Worm (Caenorhabditis elegans) whole organism, early embryonic: ENCODE results near the gene Y110A2AL.7.

Source experiments
- B0310.2 ChIP-seq: sonication (generic microtip); optimal IDR thresholded peaks from 2 replicates; lab custom pipeline; 2016; ENCODE audit warnings: mild to moderate bottlenecking, missing genetic modification characterization, missing compliant biosample characterization
- F13C5.2 ChIP-seq: sonication (generic microtip); optimal IDR thresholded peaks from 2 replicates; lab custom pipeline; 2017; ENCODE audit warnings: mild to moderate bottlenecking, missing genetic modification characterization, inconsistent platforms, missing compliant biosample characterization
- aly-1 ChIP-seq: sonication (generic microtip); optimal IDR thresholded peaks from 2 replicates; lab custom pipeline; 2016; ENCODE audit warnings: missing genetic modification characterization, missing compliant biosample characterization
- ama-1 ChIP-seq: fragments of 150-350 bp; optimal IDR thresholded peaks from 2 replicates; lab custom pipeline; 2014
- ceh-13 ChIP-seq: fragments of 200-800 bp; sonication (Bioruptor generic); optimal IDR thresholded peaks from 2 replicates; lab custom pipeline; 2018; ENCODE audit warnings: mild to moderate bottlenecking, missing genetic modification characterization, missing compliant biosample characterization
- ceh-36 ChIP-seq: sonication (generic microtip); optimal IDR thresholded peaks from 2 replicates; lab custom pipeline; 2016; ENCODE audit warnings: missing genetic modification characterization, inconsistent platforms, missing compliant biosample characterization
- ets-7 ChIP-seq: sonication (generic microtip); optimal IDR thresholded peaks from 2 replicates; lab custom pipeline; 2016; ENCODE audit warnings: missing genotype, missing genetic modification characterization, missing compliant biosample characterization
- flt-1 ChIP-seq: fragments of 200-800 bp; sonication (Bioruptor generic); IDR thresholded peaks from 2 replicates; pipeline ENCODE4 v1.3.6; 2022; ENCODE audit warnings: missing genetic modification characterization, missing compliant biosample characterization
- hmbx-1 ChIP-seq: sonication (generic microtip); optimal IDR thresholded peaks from 2 replicates; lab custom pipeline; 2016; ENCODE audit warnings: mild to moderate bottlenecking, missing genetic modification characterization, missing compliant biosample characterization
- hmg-4 ChIP-seq: fragments of 200-800 bp; sonication (Bioruptor generic); optimal IDR thresholded peaks from 2 replicates; lab custom pipeline; 2018; ENCODE audit warnings: mild to moderate bottlenecking, missing genetic modification characterization, missing compliant biosample characterization
- hnd-1 ChIP-seq: sonication (generic microtip); optimal IDR thresholded peaks from 2 replicates; lab custom pipeline; 2016; ENCODE audit warnings: missing genetic modification characterization, missing compliant biosample characterization
- pes-1 ChIP-seq: fragments of 200-800 bp; sonication (Bioruptor generic); IDR thresholded peaks from 2 replicates; pipeline ENCODE4 v1.3.6; 2022; ENCODE audit warnings: missing genetic modification reagents, missing genetic modification characterization, missing compliant biosample characterization
- scrt-1 ChIP-seq: fragments of 200-800 bp; sonication (Bioruptor generic); IDR thresholded peaks from 2 replicates; pipeline ENCODE4 v1.3.6; 2022; ENCODE audit warnings: missing genetic modification characterization, missing compliant biosample characterization
- sea-1 ChIP-seq: fragments of 200-800 bp; sonication (Bioruptor generic); conservative IDR thresholded peaks from 2 replicates; pipeline ENCODE4 v1.3.6; 2022; ENCODE audit warnings: missing genetic modification characterization, missing compliant biosample characterization
- tbx-11 ChIP-seq: fragments of 200-800 bp; sonication (Bioruptor generic); IDR thresholded peaks from 2 replicates; pipeline ENCODE4 v1.3.6; 2022; ENCODE audit warnings: missing genetic modification characterization, missing compliant biosample characterization
- tbx-37 ChIP-seq: fragments of 200-800 bp; sonication (Bioruptor generic); conservative IDR thresholded peaks from 2 replicates; pipeline ENCODE4 v1.3.6; 2022; ENCODE audit warnings: missing genetic modification reagents, missing genetic modification characterization, missing compliant biosample characterization
- tra-4 ChIP-seq: sonication (generic microtip); optimal IDR thresholded peaks from 2 replicates; lab custom pipeline; 2017; ENCODE audit warnings: missing genetic modification characterization, missing compliant biosample characterization

The Y110A2AL.7 gene

DNA sequence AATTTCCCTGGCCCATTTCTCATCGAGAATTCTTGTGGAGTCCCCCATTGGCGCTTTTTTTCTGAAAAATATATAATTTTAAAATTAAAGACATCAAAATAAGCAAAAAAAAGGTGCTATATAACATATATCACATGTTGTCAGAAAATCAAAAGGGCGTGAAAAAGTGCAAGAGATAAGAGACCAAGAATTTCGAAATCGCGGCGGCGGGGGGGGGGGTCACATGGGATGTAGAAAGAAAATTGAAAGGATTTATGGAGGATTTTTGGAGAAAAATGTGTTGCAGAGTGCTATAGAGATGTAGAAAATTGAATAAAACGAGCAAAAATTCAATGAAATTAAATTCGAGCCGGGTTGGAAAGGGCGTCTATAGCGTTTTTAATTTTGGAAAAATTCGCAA lies 11.8 kb downstream of the Y110A2AL.7 start, which contains the start of gene K12H6.6:
Gene K12H6.6 (minus strand): TSS at position 61 of the 400 bp plus-strand sequence.
- TF ChIP-seq B0310.2 (tag; lab: Kevin White, UChicago), result no peak
- no peak for TF ChIP-seq hmbx-1 (tag; lab: Kevin White, UChicago)
- no peak for TF ChIP-seq ceh-36
- TF ChIP-seq hmg-4 (GFP tag; lab: Kevin White, UChicago), result no peak
- no peak for TF ChIP-seq tra-4 (tag; lab: Kevin White, UChicago)
- no peak for TF ChIP-seq tbx-37 (GFP tag; lab: Robert Waterston, UW)
- TF ChIP-seq F13C5.2, result no peak

DNA sequence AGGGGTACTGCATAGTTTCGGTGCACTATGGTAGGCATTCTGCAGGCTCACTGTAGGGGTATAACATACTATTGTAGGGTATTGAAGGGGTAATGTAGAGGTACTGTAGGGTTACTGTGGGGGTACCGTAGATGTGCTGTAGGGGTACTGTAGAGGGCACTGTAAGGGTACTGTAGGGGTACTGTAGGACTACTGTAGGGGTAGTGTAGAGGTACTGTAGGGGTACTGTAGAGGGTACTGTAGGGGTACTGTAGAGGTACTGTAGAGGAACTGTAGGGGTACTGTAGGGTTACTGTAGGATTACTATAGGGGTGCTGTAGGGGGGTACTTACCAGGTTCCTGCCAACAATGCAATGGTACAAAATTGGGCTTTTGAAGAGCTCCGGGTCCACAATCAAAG lies 12.8 kb downstream of the Y110A2AL.7 start:
- TF ChIP-seq ceh-13 (GFP tag; lab: Kevin White, UChicago), result no peak
- no peak for TF ChIP-seq hmg-4 (GFP tag; lab: Kevin White, UChicago)
- no peak for TF ChIP-seq tbx-37 (GFP tag; lab: Robert Waterston, UW)
- no peak for TF ChIP-seq flt-1 (GFP tag; lab: Robert Waterston, UW)
- TF ChIP-seq hnd-1, result no peak
- no peak for TF ChIP-seq tbx-11
- no peak for TF ChIP-seq scrt-1 (GFP tag; lab: Robert Waterston, UW)
- TF ChIP-seq B0310.2 (tag; lab: Kevin White, UChicago), result no peak
- no peak for TF ChIP-seq pes-1 (GFP tag; lab: Robert Waterston, UW)
- no peak for TF ChIP-seq hmbx-1 (tag; lab: Kevin White, UChicago)
- TF ChIP-seq aly-1, result no peak
- TF ChIP-seq ceh-36, result no peak
- no peak for TF ChIP-seq tra-4 (tag; lab: Kevin White, UChicago)
- TF ChIP-seq ama-1, result no peak
- no peak for TF ChIP-seq F13C5.2

DNA sequence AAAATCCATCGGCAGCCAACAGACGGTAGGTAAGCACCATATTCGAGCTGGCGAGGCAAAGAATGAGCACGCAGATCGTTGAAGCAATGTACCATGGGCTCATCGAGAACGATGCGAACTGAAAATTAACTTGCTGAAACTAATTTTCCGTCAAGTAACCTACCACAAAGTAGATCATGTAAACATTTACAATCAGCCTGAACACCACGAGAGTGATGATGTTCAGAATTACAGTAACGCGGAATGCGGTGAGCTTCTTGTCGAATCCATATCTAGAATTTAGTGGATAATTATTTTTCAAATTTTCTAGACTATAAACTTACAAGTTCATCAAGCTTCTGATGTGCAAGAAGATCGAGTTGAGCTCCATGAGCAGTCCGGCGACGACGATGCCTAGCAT lies 13.5 kb downstream of the Y110A2AL.7 start:
- TF ChIP-seq aly-1, result no peak
- TF ChIP-seq tbx-37 (GFP tag; lab: Robert Waterston, UW), result no peak
- no peak for TF ChIP-seq ceh-36
- TF ChIP-seq flt-1 (GFP tag; lab: Robert Waterston, UW), result no peak
- no peak for TF ChIP-seq ceh-13 (GFP tag; lab: Kevin White, UChicago)
- no peak for TF ChIP-seq F13C5.2
- no peak for TF ChIP-seq ets-7 (tag; lab: Kevin White, UChicago)
- TF ChIP-seq pes-1 (GFP tag; lab: Robert Waterston, UW), result no peak
- no peak for TF ChIP-seq hmg-4 (GFP tag; lab: Kevin White, UChicago)
- no peak for TF ChIP-seq ama-1
- TF ChIP-seq B0310.2 (tag; lab: Kevin White, UChicago), result no peak
- TF ChIP-seq scrt-1 (GFP tag; lab: Robert Waterston, UW), result no peak
- no peak for TF ChIP-seq tra-4 (tag; lab: Kevin White, UChicago)
- no peak for TF ChIP-seq tbx-11

DNA sequence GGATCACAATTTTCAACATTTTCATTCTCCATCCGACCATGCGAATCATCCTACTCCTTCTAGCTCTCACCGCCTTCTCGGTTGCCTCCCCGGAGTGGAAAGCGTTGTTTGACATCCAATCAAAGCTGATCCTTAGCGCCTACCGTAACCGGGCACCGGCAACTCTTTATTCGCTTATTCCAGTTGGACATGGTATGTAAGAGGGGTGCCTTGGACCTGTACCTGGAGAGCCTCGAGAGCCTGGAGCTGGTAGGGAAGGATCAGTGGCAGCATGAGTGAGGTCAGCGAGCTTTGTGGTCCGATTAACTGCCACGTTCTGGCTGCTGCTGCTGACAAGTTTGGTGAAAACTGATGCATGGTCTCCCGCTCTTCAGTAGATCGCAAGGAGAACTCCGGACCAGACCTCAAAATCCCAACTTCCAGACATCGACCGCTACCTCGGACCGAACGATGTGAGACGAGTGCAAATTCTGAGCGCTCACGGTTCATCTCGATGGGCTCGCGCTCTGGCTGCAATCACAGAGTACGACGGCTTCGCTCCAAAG lies 15.1 kb downstream of the Y110A2AL.7 start, which contains the start of gene K12H6.8:
Gene K12H6.8 (plus strand): TSS at position 38 of the 545 bp plus-strand sequence.
- TF ChIP-seq F13C5.2 (no peak), tra-4 (tag; lab: Kevin White, UChicago) (no peak), hnd-1 (no peak), B0310.2 (tag; lab: Kevin White, UChicago) (no peak), ama-1 (peak; percentile 73), flt-1 (GFP tag; lab: Robert Waterston, UW) (no peak)

DNA sequence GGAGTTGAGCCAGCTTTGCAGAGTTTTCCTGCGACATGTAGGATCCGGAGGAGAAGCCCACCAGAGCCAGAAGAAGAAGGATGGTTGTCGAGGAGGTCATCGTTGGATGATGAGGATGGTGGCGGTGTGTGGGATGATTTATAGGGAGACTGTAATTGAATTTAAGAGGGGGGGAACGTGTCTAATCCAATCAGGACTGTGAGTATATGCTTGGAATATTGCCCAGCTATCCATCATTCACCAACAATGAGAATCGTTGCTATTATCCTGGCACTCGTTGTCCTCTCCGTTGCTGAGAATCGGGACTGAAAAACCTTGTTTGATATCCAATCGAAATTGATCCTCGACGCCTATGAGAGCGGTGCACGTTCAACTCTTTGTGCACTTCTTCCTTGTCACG lies 16.9 kb downstream of the Y110A2AL.7 start, which contains the start of gene K12H6.5:
Gene K12H6.5 (minus strand): TSS at position 101 of the 400 bp plus-strand sequence.
- TF ChIP-seq scrt-1 (GFP tag; lab: Robert Waterston, UW) (no peak), hmg-4 (GFP tag; lab: Kevin White, UChicago) (no peak), ceh-36 (no peak), hmbx-1 (tag; lab: Kevin White, UChicago) (no peak), aly-1 (no peak), hnd-1 (no peak), B0310.2 (tag; lab: Kevin White, UChicago) (no peak), tbx-37 (GFP tag; lab: Robert Waterston, UW) (no peak)

DNA sequence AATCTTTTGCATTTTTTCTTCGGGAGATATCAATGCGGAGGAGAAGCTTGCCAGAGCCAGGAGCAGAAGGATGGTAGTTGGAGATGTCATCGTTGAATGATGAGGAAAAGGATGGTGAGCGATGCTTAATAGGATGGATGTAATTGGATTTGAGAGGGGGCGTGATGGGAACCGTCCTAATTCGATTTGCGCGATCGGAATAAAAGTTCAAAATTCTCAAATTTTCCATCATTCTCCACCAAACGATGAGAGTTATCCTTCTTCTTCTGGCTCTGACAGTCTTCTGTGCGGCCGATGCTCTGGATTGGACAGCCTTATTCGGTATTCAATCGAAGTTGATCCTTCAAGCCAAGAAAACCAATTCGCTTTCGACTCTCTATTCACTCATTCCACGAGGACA lies 18.8 kb downstream of the Y110A2AL.7 start, which contains the start of the genes K12H6.4 and K12H6.9:
Gene K12H6.4 (minus strand): TSS at position 101 of the 400 bp plus-strand sequence.
Gene K12H6.9 (plus strand): TSS at position 236 of the 400 bp plus-strand sequence.
- TF ChIP-seq hmbx-1 (tag; lab: Kevin White, UChicago), result no peak
- TF ChIP-seq aly-1, result no peak
- no peak for TF ChIP-seq ceh-13 (GFP tag; lab: Kevin White, UChicago)
- no peak for TF ChIP-seq hmg-4 (GFP tag; lab: Kevin White, UChicago)
- TF ChIP-seq F13C5.2, result no peak
- no peak for TF ChIP-seq flt-1 (GFP tag; lab: Robert Waterston, UW)
- no peak for TF ChIP-seq tbx-11
- TF ChIP-seq hnd-1, result no peak
- TF ChIP-seq ets-7 (tag; lab: Kevin White, UChicago), result no peak
- TF ChIP-seq ceh-36, result no peak

DNA sequence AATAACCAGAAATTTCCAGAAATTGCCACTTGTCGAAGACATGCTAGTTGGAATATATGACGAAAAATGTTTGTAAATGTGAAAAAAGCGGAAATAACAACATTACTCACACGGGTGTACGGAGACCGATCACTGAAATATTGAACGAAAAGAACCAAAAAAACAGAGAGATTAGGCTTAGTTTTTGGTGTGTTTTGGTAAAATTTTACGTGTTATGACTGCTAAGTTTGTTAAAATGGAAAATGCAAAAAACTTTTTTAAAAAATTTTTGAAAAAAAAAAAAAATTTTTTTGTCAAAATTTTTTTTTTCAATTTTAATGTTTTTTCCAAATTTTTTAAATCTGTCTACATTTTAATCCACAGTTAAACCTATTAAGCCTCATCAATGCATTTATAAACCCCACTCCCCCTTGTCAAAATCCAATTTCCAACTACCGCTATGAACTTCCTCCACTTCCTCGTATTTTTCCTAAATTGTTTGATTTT lies 20.5 kb downstream of the Y110A2AL.7 start, which contains the start of the genes fut-4 and K12H6.10:
Gene fut-4 (minus strand): TSS at position 101 of the 486 bp plus-strand sequence.
Gene K12H6.10 (plus strand): TSS at position 436 of the 486 bp plus-strand sequence.
- TF ChIP-seq F13C5.2 (no peak), tbx-37 (GFP tag; lab: Robert Waterston, UW) (no peak), ceh-13 (GFP tag; lab: Kevin White, UChicago) (no peak), tra-4 (tag; lab: Kevin White, UChicago) (no peak), ets-7 (tag; lab: Kevin White, UChicago) (no peak), pes-1 (GFP tag; lab: Robert Waterston, UW) (no peak), B0310.2 (tag; lab: Kevin White, UChicago) (no peak), scrt-1 (GFP tag; lab: Robert Waterston, UW) (no peak), hnd-1 (no peak), hmbx-1 (tag; lab: Kevin White, UChicago) (no peak), hmg-4 (GFP tag; lab: Kevin White, UChicago) (no peak), flt-1 (GFP tag; lab: Robert Waterston, UW) (no peak), ceh-36 (no peak), ama-1 (no peak), aly-1 (no peak), tbx-11 (no peak), sea-1 (GFP tag; lab: Robert Waterston, UW) (no peak)
